Fruit fly (Drosophila melanogaster) whole organism, embryonic: ENCODE measurements around the gene CG15539.
A peak's percentile ranks its signal among the peaks of the same experiment; 100 is the strongest.

Source experiments
- ATbp ChIP-seq: fragments of 200-800 bp; sonication (Bioruptor generic); optimal IDR thresholded peaks from 2 replicates; lab custom pipeline; 2017; ENCODE audit warnings: missing biosample characterization, mild to moderate bottlenecking, missing genetic modification characterization, missing genetic modification reagents
- Awh ChIP-seq: fragments of 200-800 bp; sonication (Bioruptor generic); IDR thresholded peaks from 2 replicates; pipeline ENCODE4, ENCODE4 v1.3.6; 2022; ENCODE audit warnings: missing biosample characterization, missing genetic modification characterization
- Blimp-1 ChIP-seq: fragments of 200-800 bp; sonication (Bioruptor generic); optimal IDR thresholded peaks from 3 replicates; lab custom pipeline; 2018; ENCODE audit warnings: missing biosample characterization, missing genetic modification characterization, mild to moderate bottlenecking, moderate library complexity, missing genetic modification reagents
- CG10267 ChIP-seq: fragments of 200-800 bp; sonication (Bioruptor generic); optimal IDR thresholded peaks from 2 replicates; lab custom pipeline; 2018; ENCODE audit warnings: missing biosample characterization, mild to moderate bottlenecking, missing genetic modification characterization, moderate library complexity
- CG12659 ChIP-seq: fragments of 200-800 bp; sonication (Bioruptor generic); optimal IDR thresholded peaks from 3 replicates; lab custom pipeline; 2017; ENCODE audit warnings: mild to moderate bottlenecking, missing biosample characterization, missing genetic modification reagents, missing genetic modification characterization
- CG16779 ChIP-seq: fragments of 200-800 bp; sonication (Bioruptor generic); IDR thresholded peaks from 2 replicates; pipeline ENCODE4 v1.3.6; 2022; ENCODE audit warnings: missing biosample characterization, missing genetic modification characterization
- CG16813 ChIP-seq: fragments of 200-800 bp; sonication (Bioruptor generic); IDR thresholded peaks from 3 replicates; pipeline ENCODE4 v1.3.6; 2022; ENCODE audit warnings: missing biosample characterization, missing genetic modification characterization; ENCODE audit not compliant: partially characterized antibody
- CG3847 ChIP-seq: fragments of 200-800 bp; sonication (Bioruptor generic); IDR thresholded peaks from 2 replicates; pipeline ENCODE4 v1.3.6; 2022; ENCODE audit warnings: missing biosample characterization, missing genetic modification characterization
- CG5953 ChIP-seq: fragments of 200-800 bp; sonication (Bioruptor generic); IDR thresholded peaks from 2 replicates; pipeline ENCODE4 v1.3.6; 2022; ENCODE audit warnings: missing biosample characterization, missing genetic modification characterization
- CG6683 ChIP-seq: fragments of 200-800 bp; sonication (Bioruptor generic); optimal IDR thresholded peaks from 2 replicates; lab custom pipeline; 2017; ENCODE audit warnings: missing biosample characterization, mild to moderate bottlenecking, missing genetic modification characterization, missing genetic modification reagents
- CG7928 ChIP-seq: fragments of 200-800 bp; sonication (Bioruptor generic); optimal IDR thresholded peaks from 2 replicates; lab custom pipeline; 2017; ENCODE audit warnings: missing biosample characterization, mild to moderate bottlenecking, missing genetic modification characterization
- CG8359 ChIP-seq: fragments of 200-800 bp; sonication (Bioruptor generic); optimal IDR thresholded peaks from 2 replicates; lab custom pipeline; 2017; ENCODE audit warnings: missing biosample characterization, mild to moderate bottlenecking, missing genetic modification characterization, borderline replicate concordance
- CG9437 ChIP-seq: fragments of 200-800 bp; sonication (Bioruptor generic); optimal IDR thresholded peaks from 2 replicates; lab custom pipeline; 2018; ENCODE audit warnings: missing biosample characterization, mild to moderate bottlenecking, missing genetic modification characterization
- Dp ChIP-seq: fragments of 200-800 bp; sonication (Bioruptor generic); optimal IDR thresholded peaks from 2 replicates; lab custom pipeline; 2018; ENCODE audit warnings: missing biosample characterization, mild to moderate bottlenecking, missing genetic modification characterization, moderate library complexity
- GATAe ChIP-seq: fragments of 200-800 bp; sonication (Bioruptor generic); conservative IDR thresholded peaks from 2 replicates; pipeline ENCODE4 v1.3.6; 2022; ENCODE audit warnings: missing biosample characterization, missing genetic modification characterization
- Gsc ChIP-seq: fragments of 200-800 bp; sonication (Bioruptor generic); IDR thresholded peaks from 2 replicates; pipeline ENCODE4 v1.3.6; 2022; ENCODE audit warnings: missing biosample characterization, missing genetic modification characterization
- HLH54F ChIP-seq: fragments of 200-800 bp; sonication (Bioruptor generic); optimal IDR thresholded peaks from 3 replicates; lab custom pipeline; 2016; ENCODE audit warnings: missing biosample characterization, missing genetic modification characterization
- Hr78 ChIP-seq, 2 experiments: fragments of 200-800 bp in 1 of 2; fragments of >200 bp in 1 of 2; sonication (Bioruptor generic) in 1 of 2; optimal IDR thresholded peaks; 2 replicates each; lab custom pipeline; 2017 to 2019; ENCODE audit warnings: missing biosample characterization in 2 of 2, missing genetic modification characterization in 2 of 2, mild to moderate bottlenecking in 1 of 2, moderate library complexity in 1 of 2
- Ptx1 ChIP-seq: fragments of 200-800 bp; sonication (Bioruptor generic); IDR thresholded peaks from 2 replicates; pipeline ENCODE4 v1.3.6; 2022; ENCODE audit warnings: missing biosample characterization, missing genetic modification characterization
- Ravus ChIP-seq: fragments of 200-800 bp; sonication (Bioruptor generic); IDR thresholded peaks from 2 replicates; pipeline ENCODE4 v1.3.6; 2022; ENCODE audit warnings: missing biosample characterization, missing genetic modification characterization
- Rx ChIP-seq: fragments of 200-800 bp; sonication (Bioruptor generic); IDR thresholded peaks from 2 replicates; pipeline ENCODE4 v1.3.6; 2022; ENCODE audit warnings: missing biosample characterization, missing genetic modification characterization
- Trl ChIP-seq, 3 experiments: fragments of >200 bp in 2 of 3; fragments of 200-800 bp in 1 of 3; sonication (Bioruptor generic) in 1 of 3; optimal IDR thresholded peaks; 2 replicates in 1 of 3; 3 replicates in 2 of 3; lab custom pipeline; 2016 to 2017; ENCODE audit warnings: missing biosample characterization in 1 of 3, missing genetic modification characterization in 1 of 3
- ab ChIP-seq: fragments of 200-800 bp; sonication (Bioruptor generic); optimal IDR thresholded peaks from 2 replicates; lab custom pipeline; 2016; ENCODE audit warnings: missing biosample characterization, missing genetic modification characterization
- abd-A ChIP-seq: fragments of 200-800 bp; sonication (Bioruptor generic); optimal IDR thresholded peaks from 3 replicates; lab custom pipeline; 2019; ENCODE audit warnings: missing biosample characterization, mild to moderate bottlenecking, missing genetic modification characterization, moderate library complexity
- amos ChIP-seq: fragments of 200-800 bp; sonication (Bioruptor generic); IDR thresholded peaks from 2 replicates; pipeline ENCODE4 v1.3.6; 2022; ENCODE audit warnings: missing biosample characterization, missing genetic modification characterization; ENCODE audit not compliant: partially characterized antibody
- ash1 ChIP-seq: fragments of 200-800 bp; sonication (Bioruptor generic); optimal IDR thresholded peaks from 2 replicates; lab custom pipeline; 2018; ENCODE audit warnings: missing biosample characterization, mild to moderate bottlenecking, missing genetic modification characterization
- corto ChIP-seq: fragments of 200-800 bp; sonication (Bioruptor generic); optimal IDR thresholded peaks from 2 replicates; lab custom pipeline; 2016; ENCODE audit warnings: missing biosample characterization, mild to moderate bottlenecking, missing genetic modification characterization, moderate library complexity
- crc ChIP-seq: fragments of 200-800 bp; sonication (Bioruptor generic); optimal IDR thresholded peaks from 2 replicates; lab custom pipeline; 2016; ENCODE audit warnings: missing biosample characterization, missing genetic modification characterization
- danr ChIP-seq: fragments of 200-800 bp; sonication (Bioruptor generic); IDR thresholded peaks from 2 replicates; pipeline ENCODE4 v1.3.6; 2022; ENCODE audit warnings: missing biosample characterization, missing genetic modification characterization
- dmrt99B ChIP-seq: fragments of 200-800 bp; sonication (Bioruptor generic); optimal IDR thresholded peaks from 2 replicates; lab custom pipeline; 2018; ENCODE audit warnings: missing biosample characterization, mild to moderate bottlenecking, missing genetic modification characterization, moderate library complexity
- ems ChIP-seq: fragments of 200-800 bp; sonication (Bioruptor generic); optimal IDR thresholded peaks from 3 replicates; lab custom pipeline; 2016; ENCODE audit warnings: missing biosample characterization, missing genetic modification characterization
- gfzf ChIP-seq: fragments of 200-800 bp; sonication (Bioruptor generic); optimal IDR thresholded peaks from 2 replicates; lab custom pipeline; 2016; ENCODE audit warnings: missing biosample characterization, mild to moderate bottlenecking, missing genetic modification characterization, moderate library complexity
- insv ChIP-seq, 2 experiments: fragments of 200-800 bp; sonication (Bioruptor generic); optimal IDR thresholded peaks; 3 replicates each; lab custom pipeline; 2016 to 2018; ENCODE audit warnings: missing biosample characterization in 2 of 2, missing genetic modification characterization in 2 of 2
- kah ChIP-seq: fragments of 200-800 bp; sonication (Bioruptor generic); optimal IDR thresholded peaks from 2 replicates; lab custom pipeline; 2018; ENCODE audit warnings: missing biosample characterization, mild to moderate bottlenecking, missing genetic modification characterization
- kni ChIP-seq: fragments of 200-800 bp; sonication (Bioruptor generic); optimal IDR thresholded peaks from 3 replicates; lab custom pipeline; 2017; ENCODE audit warnings: mild to moderate bottlenecking, missing biosample characterization, missing genetic modification reagents, missing genetic modification characterization
- lilli ChIP-seq: fragments of 200-800 bp; sonication (Bioruptor generic); optimal IDR thresholded peaks from 3 replicates; lab custom pipeline; 2016; ENCODE audit warnings: missing biosample characterization, missing genetic modification characterization
- nau ChIP-seq: fragments of 200-800 bp; sonication (Bioruptor generic); optimal IDR thresholded peaks from 3 replicates; lab custom pipeline; 2017; ENCODE audit warnings: missing biosample characterization, mild to moderate bottlenecking, missing genetic modification characterization, missing genetic modification reagents
- org-1 ChIP-seq: fragments of 200-800 bp; sonication (Bioruptor generic); optimal IDR thresholded peaks from 2 replicates; lab custom pipeline; 2017; ENCODE audit warnings: missing biosample characterization, missing genetic modification characterization
- phol ChIP-seq: fragments of 200-800 bp; sonication (Bioruptor generic); optimal IDR thresholded peaks from 3 replicates; lab custom pipeline; 2018; ENCODE audit warnings: missing biosample characterization, mild to moderate bottlenecking, missing genetic modification characterization, moderate library complexity
- run ChIP-seq: fragments of 200-800 bp; sonication (Bioruptor generic); optimal IDR thresholded peaks from 3 replicates; lab custom pipeline; 2018; ENCODE audit warnings: missing biosample characterization, mild to moderate bottlenecking, missing genetic modification characterization
- salm ChIP-seq: fragments of 200-800 bp; sonication (Bioruptor generic); optimal IDR thresholded peaks from 2 replicates; lab custom pipeline; 2018; ENCODE audit warnings: missing biosample characterization, mild to moderate bottlenecking, missing genetic modification characterization
- scrt ChIP-seq: fragments of 200-800 bp; sonication (Bioruptor generic); optimal IDR thresholded peaks from 2 replicates; lab custom pipeline; 2018; ENCODE audit warnings: missing biosample characterization, mild to moderate bottlenecking, missing genetic modification characterization, moderate library complexity
- stc ChIP-seq: fragments of 200-800 bp; sonication (Bioruptor generic); IDR thresholded peaks from 2 replicates; pipeline ENCODE4 v1.3.6; 2022; ENCODE audit warnings: missing biosample characterization, missing genetic modification characterization
- tio ChIP-seq: fragments of 200-800 bp; sonication (Bioruptor generic); optimal IDR thresholded peaks from 2 replicates; lab custom pipeline; 2017; ENCODE audit warnings: missing biosample characterization, missing genetic modification characterization, inconsistent platforms
- tll ChIP-seq, 2 experiments: fragments of 200-800 bp in 1 of 2; fragments of >200 bp in 1 of 2; sonication (Bioruptor generic) in 1 of 2; optimal IDR thresholded peaks; 2 replicates each; lab custom pipeline; 2017 to 2019; ENCODE audit warnings: missing biosample characterization in 2 of 2, missing genetic modification characterization in 2 of 2, mild to moderate bottlenecking in 1 of 2, moderate library complexity in 1 of 2
- unpg ChIP-seq: fragments of 200-800 bp; sonication (Bioruptor generic); optimal IDR thresholded peaks from 3 replicates; lab custom pipeline; 2018; ENCODE audit warnings: missing biosample characterization, mild to moderate bottlenecking, missing genetic modification characterization, moderate library complexity
- zen ChIP-seq: fragments of 200-800 bp; sonication (Bioruptor generic); optimal IDR thresholded peaks from 3 replicates; lab custom pipeline; 2018; ENCODE audit warnings: missing biosample characterization, mild to moderate bottlenecking, missing genetic modification characterization, moderate library complexity
- zfh2 ChIP-seq: fragments of 200-800 bp; sonication (Bioruptor generic); optimal IDR thresholded peaks from 2 replicates; lab custom pipeline; 2016; ENCODE audit warnings: missing biosample characterization, missing genetic modification characterization

The CG15539 gene

DNA sequence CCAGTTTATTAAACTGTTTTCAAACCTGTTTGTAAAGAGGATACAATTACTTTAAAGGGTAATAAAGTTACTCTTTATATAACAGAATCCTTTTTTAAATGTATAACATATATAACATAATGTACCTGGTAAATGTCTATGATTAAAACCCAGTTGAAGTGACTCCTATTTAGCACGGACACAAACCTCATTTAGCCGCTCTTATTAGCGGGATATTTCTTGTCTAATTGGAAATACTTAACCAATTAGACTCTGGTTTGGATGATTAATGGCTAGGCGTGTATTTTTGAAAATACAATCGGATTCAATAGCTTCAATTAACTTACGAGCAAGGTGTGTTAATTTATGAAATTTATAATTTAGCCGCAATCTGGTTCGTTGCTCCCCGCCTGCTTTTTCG lies 38.7 kb upstream of the CG15539 start (continued):
- TF ChIP-seq scrt (GFP tag; lab: Kevin White, UChicago): no peak
- TF ChIP-seq CG9437: no peak
- TF ChIP-seq insv (GFP tag; optimal IDR thresholded peaks at IDR 0.05; lab: Kevin White, UChicago): peak; percentile 100
- TF ChIP-seq CG7928: no peak
- no peak for TF ChIP-seq ab
- no peak for TF ChIP-seq org-1 (GFP tag; lab: Kevin White, UChicago)
- TF ChIP-seq Gsc (GFP tag; lab: Robert Waterston, UW): no peak
- TF ChIP-seq CG5953: no peak
- TF ChIP-seq lilli (GFP tag; lab: Kevin White, UChicago): no peak
- TF ChIP-seq Ptx1 (GFP tag; lab: Robert Waterston, UW): no peak
- peak; percentile 91 for TF ChIP-seq zen (tag; lab: Kevin White, UChicago)
- no peak for TF ChIP-seq dmrt99B
- no peak for TF ChIP-seq HLH54F (GFP tag; lab: Kevin White, UChicago)
- TF ChIP-seq CG8359: no peak
- peak in 1 of 2 experiments; percentile 36 for TF ChIP-seq tll (GFP tag; optimal IDR thresholded peaks at IDR 0.05; lab: Kevin White, UChicago)

DNA sequence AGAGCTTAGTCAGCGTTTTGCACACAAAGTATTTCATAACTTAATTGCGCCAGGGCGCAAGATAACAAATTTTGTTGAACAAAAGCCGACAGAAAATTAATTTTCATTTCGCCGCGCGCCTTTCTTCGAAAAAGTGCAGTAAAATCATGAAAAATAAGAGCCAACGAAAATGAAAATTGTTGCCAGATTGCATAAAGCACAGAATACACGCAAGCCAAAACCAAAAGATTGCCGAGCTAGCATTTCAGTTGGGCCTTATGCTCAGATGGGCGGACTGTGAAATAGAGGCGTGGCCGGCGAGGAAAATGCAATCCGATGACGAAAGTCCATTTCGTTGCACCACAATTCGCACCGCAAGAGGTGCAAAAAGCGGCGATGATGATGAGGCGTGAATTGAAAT lies 35.1 kb upstream of the CG15539 start:
- TF ChIP-seq Rx (GFP tag; lab: Robert Waterston, UW): no peak
- TF ChIP-seq CG3847 (GFP tag; lab: Robert Waterston, UW): no peak
- TF ChIP-seq phol (tag; lab: Kevin White, UChicago): no peak
- no peak for TF ChIP-seq ash1 (GFP tag; lab: Kevin White, UChicago)
- TF ChIP-seq CG10267 (tag; lab: Kevin White, UChicago): no peak
- TF ChIP-seq run (tag; lab: Kevin White, UChicago): no peak
- TF ChIP-seq CG6683 (GFP tag; lab: Kevin White, UChicago): no peak

DNA sequence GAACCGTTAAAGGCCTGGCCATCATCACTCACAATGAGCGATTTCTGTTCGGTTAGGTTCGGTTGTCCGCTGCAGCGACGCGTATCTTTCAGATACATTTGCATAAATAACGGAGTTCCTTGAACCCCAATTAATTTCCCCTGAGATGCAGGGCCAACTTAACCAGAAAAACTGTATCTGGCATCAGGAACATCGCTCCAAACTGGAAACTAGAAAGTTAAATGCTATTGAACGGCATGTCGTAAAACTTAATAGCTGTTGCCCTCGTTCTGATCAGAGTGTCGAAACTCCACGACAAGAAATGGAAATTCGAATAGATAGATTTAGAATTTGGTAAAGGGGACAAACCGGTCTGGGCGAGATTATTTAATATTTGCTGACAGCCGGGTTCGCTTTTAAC lies 33.5 kb upstream of the CG15539 start:
- TF ChIP-seq Blimp-1 (GFP tag; lab: Kevin White, UChicago): peak; percentile 46
- TF ChIP-seq tio (GFP tag; lab: Kevin White, UChicago): no peak
- TF ChIP-seq kni (GFP tag; lab: Kevin White, UChicago): peak; percentile 62
- no peak for TF ChIP-seq nau (GFP tag; lab: Kevin White, UChicago)
- TF ChIP-seq gfzf (GFP tag; lab: Kevin White, UChicago): no peak
- no peak for TF ChIP-seq GATAe (GFP tag; lab: Robert Waterston, UW)
- no peak for TF ChIP-seq unpg (GFP tag; lab: Kevin White, UChicago)
- TF ChIP-seq corto (GFP tag; lab: Kevin White, UChicago): no peak
- no peak for TF ChIP-seq danr (GFP tag; lab: Robert Waterston, UW)
- no peak for TF ChIP-seq Hr78 (GFP tag; optimal IDR thresholded peaks at IDR 0.05; lab: Kevin White, UChicago)
- TF ChIP-seq org-1 (GFP tag; lab: Kevin White, UChicago): no peak
- TF ChIP-seq Awh: peak; percentile 12; the same call in 1 of the 2 replicates
- TF ChIP-seq Trl (optimal IDR thresholded peaks at IDR 0.05; lab: Kevin White, UChicago): no peak
- no peak for TF ChIP-seq Trl (GFP tag; optimal IDR thresholded peaks at IDR 0.05; lab: Kevin White, UChicago)
- TF ChIP-seq salm (tag; lab: Kevin White, UChicago): no peak
- no peak for TF ChIP-seq ems (GFP tag; lab: Kevin White, UChicago)
- TF ChIP-seq stc (GFP tag; lab: Robert Waterston, UW): no peak
- no peak for TF ChIP-seq CG16813 (GFP tag; lab: Robert Waterston, UW)
- no peak for TF ChIP-seq amos
- TF ChIP-seq ATbp (GFP tag; lab: Kevin White, UChicago): no peak
- no peak for TF ChIP-seq Ravus (GFP tag; lab: Robert Waterston, UW)
- TF ChIP-seq abd-A (tag; lab: Kevin White, UChicago): peak; percentile 81
- no peak for TF ChIP-seq crc
- no peak for TF ChIP-seq kah
- no peak for TF ChIP-seq CG12659 (GFP tag; lab: Kevin White, UChicago)
- TF ChIP-seq Dp (GFP tag; lab: Kevin White, UChicago): no peak
- TF ChIP-seq zfh2: no peak
- TF ChIP-seq CG16779: no peak
